Fruit fly (Drosophila melanogaster) whole organism, embryonic: Measurements from ENCODE around the gene CG33093.
A peak's percentile ranks its signal among the peaks of the same experiment; 100 is the strongest.

Source experiments
- ATbp ChIP-seq: fragments of 200-800 bp; sonication (Bioruptor generic); optimal IDR thresholded peaks from 2 replicates; lab custom pipeline; 2017; ENCODE audit warnings: missing biosample characterization, mild to moderate bottlenecking, missing genetic modification characterization, missing genetic modification reagents
- Abd-B ChIP-seq: fragments of 200-800 bp; sonication (Bioruptor generic); optimal IDR thresholded peaks from 2 replicates; lab custom pipeline; 2018; ENCODE audit warnings: missing biosample characterization, mild to moderate bottlenecking, missing genetic modification characterization, moderate library complexity
- Adf1 ChIP-seq: fragments of 200-800 bp; sonication (Bioruptor generic); IDR thresholded peaks from 2 replicates; pipeline ENCODE4 v1.3.6; 2022; ENCODE audit warnings: missing biosample characterization, missing genetic modification characterization
- BEAF-32 ChIP-seq: fragments of 200-800 bp; sonication (Bioruptor generic); optimal IDR thresholded peaks from 3 replicates; lab custom pipeline; 2017; ENCODE audit warnings: missing biosample characterization, missing genetic modification characterization, mild to moderate bottlenecking, moderate library complexity, missing genetic modification reagents
- CG10321 ChIP-seq: fragments of 200-800 bp; sonication (Bioruptor generic); IDR thresholded peaks from 2 replicates; pipeline ENCODE4 v1.3.6; 2022; ENCODE audit warnings: missing biosample characterization, missing genetic modification characterization
- CG11695 ChIP-seq: fragments of 200-800 bp; sonication (Bioruptor generic); IDR thresholded peaks from 3 replicates; pipeline ENCODE4 v1.3.6; 2022; ENCODE audit warnings: missing biosample characterization, missing genetic modification characterization
- CG12769 ChIP-seq: fragments of 200-800 bp; sonication (Bioruptor generic); optimal IDR thresholded peaks from 2 replicates; lab custom pipeline; 2019; ENCODE audit warnings: missing biosample characterization, mild to moderate bottlenecking, missing genetic modification characterization, moderate library complexity
- CG17359 ChIP-seq: fragments of 200-800 bp; sonication (Bioruptor generic); optimal IDR thresholded peaks from 3 replicates; lab custom pipeline; 2018; ENCODE audit warnings: missing biosample characterization, mild to moderate bottlenecking, missing genetic modification characterization, moderate library complexity
- CG17385 ChIP-seq: fragments of 200-800 bp; sonication (Bioruptor generic); optimal IDR thresholded peaks from 3 replicates; lab custom pipeline; 2018; ENCODE audit warnings: missing biosample characterization, mild to moderate bottlenecking, missing genetic modification characterization
- CG31365 ChIP-seq: fragments of 200-800 bp; sonication (Bioruptor generic); optimal IDR thresholded peaks from 2 replicates; lab custom pipeline; 2018; ENCODE audit warnings: missing biosample characterization, mild to moderate bottlenecking, missing genetic modification characterization
- CG43689 ChIP-seq: fragments of 200-800 bp; sonication (Bioruptor generic); IDR thresholded peaks from 2 replicates; pipeline ENCODE4 v1.3.6; 2022; ENCODE audit warnings: missing biosample characterization, missing genetic modification characterization
- CG5180 ChIP-seq: fragments of 200-800 bp; sonication (Bioruptor generic); optimal IDR thresholded peaks from 3 replicates; lab custom pipeline; 2017; ENCODE audit warnings: missing biosample characterization, missing genetic modification characterization, mild to moderate bottlenecking, moderate library complexity, missing genetic modification reagents
- CG6689 ChIP-seq: fragments of 200-800 bp; sonication (Bioruptor generic); IDR thresholded peaks from 2 replicates; pipeline ENCODE4 v1.3.6; 2022; ENCODE audit warnings: missing biosample characterization, missing genetic modification characterization
- CG6813 ChIP-seq: fragments of 200-800 bp; sonication (Bioruptor generic); optimal IDR thresholded peaks from 2 replicates; lab custom pipeline; 2017; ENCODE audit warnings: missing biosample characterization, missing genetic modification characterization, mild to moderate bottlenecking, moderate library complexity, missing genetic modification reagents
- CG7556 ChIP-seq: fragments of 200-800 bp; sonication (Bioruptor generic); optimal IDR thresholded peaks from 2 replicates; lab custom pipeline; 2017; ENCODE audit warnings: missing biosample characterization, mild to moderate bottlenecking, missing genetic modification characterization
- CG8388 ChIP-seq: fragments of 200-800 bp; sonication (Bioruptor generic); optimal IDR thresholded peaks from 2 replicates; lab custom pipeline; 2019; ENCODE audit warnings: missing biosample characterization, mild to moderate bottlenecking, missing genetic modification characterization, moderate library complexity
- CG9437 ChIP-seq: fragments of 200-800 bp; sonication (Bioruptor generic); optimal IDR thresholded peaks from 2 replicates; lab custom pipeline; 2018; ENCODE audit warnings: missing biosample characterization, mild to moderate bottlenecking, missing genetic modification characterization
- CG9727 ChIP-seq: fragments of 200-800 bp; sonication (Bioruptor generic); optimal IDR thresholded peaks from 3 replicates; lab custom pipeline; 2017; ENCODE audit warnings: missing biosample characterization, mild to moderate bottlenecking, missing genetic modification characterization
- CoRest ChIP-seq: fragments of 200-800 bp; sonication (Bioruptor generic); optimal IDR thresholded peaks from 3 replicates; lab custom pipeline; 2018; ENCODE audit warnings: missing biosample characterization, mild to moderate bottlenecking, missing genetic modification characterization, moderate library complexity
- Drgx ChIP-seq: fragments of 200-800 bp; sonication (Bioruptor generic); IDR thresholded peaks from 2 replicates; pipeline ENCODE4 v1.3.6; 2022; ENCODE audit warnings: missing biosample characterization, missing genetic modification characterization
- Eip74EF ChIP-seq, 2 experiments: fragments of 200-800 bp in 1 of 2; fragments of >200 bp in 1 of 2; sonication (Bioruptor generic) in 1 of 2; optimal IDR thresholded peaks; 2 replicates each; lab custom pipeline; 2017 to 2019; ENCODE audit warnings: missing biosample characterization in 2 of 2, missing genetic modification characterization in 2 of 2, mild to moderate bottlenecking in 1 of 2, moderate library complexity in 1 of 2
- Ets65A ChIP-seq: fragments of 200-800 bp; sonication (Bioruptor generic); peaks from one replicate; lab custom pipeline; 2016; ENCODE audit warnings: missing biosample characterization, missing genetic modification characterization
- Ets97D ChIP-seq: fragments of 200-800 bp; sonication (Bioruptor generic); optimal IDR thresholded peaks from 3 replicates; lab custom pipeline; 2016; ENCODE audit warnings: missing biosample characterization, missing genetic modification characterization
- Fer3 ChIP-seq: fragments of 200-800 bp; sonication (Bioruptor generic); optimal IDR thresholded peaks from 2 replicates; lab custom pipeline; 2018; ENCODE audit warnings: missing biosample characterization, mild to moderate bottlenecking, missing genetic modification characterization, moderate library complexity
- Hmx ChIP-seq: fragments of 200-800 bp; sonication (Bioruptor generic); optimal IDR thresholded peaks from 2 replicates; lab custom pipeline; 2016; ENCODE audit warnings: missing biosample characterization, missing genetic modification characterization
- Max ChIP-seq: fragments of 200-800 bp; sonication (Bioruptor generic); optimal IDR thresholded peaks from 2 replicates; lab custom pipeline; 2016; ENCODE audit warnings: missing biosample characterization, mild to moderate bottlenecking, missing genetic modification characterization
- Med ChIP-seq: fragments of 200-800 bp; sonication (Bioruptor generic); peaks from one replicate; lab custom pipeline; 2016; ENCODE audit warnings: missing biosample characterization, missing genetic modification characterization, mild to moderate bottlenecking, inconsistent platforms, moderate library complexity
- Nf-YA ChIP-seq: fragments of 200-800 bp; sonication (Bioruptor generic); IDR thresholded peaks from 2 replicates; pipeline ENCODE4 v1.3.6; 2022; ENCODE audit warnings: missing biosample characterization, missing genetic modification characterization
- Oli ChIP-seq: fragments of 200-800 bp; sonication (Bioruptor generic); optimal IDR thresholded peaks from 2 replicates; lab custom pipeline; 2018; ENCODE audit warnings: missing biosample characterization, mild to moderate bottlenecking, missing genetic modification characterization, moderate library complexity
- Pdp1 ChIP-seq, 2 experiments: fragments of 200-800 bp; sonication (Bioruptor generic); optimal IDR thresholded peaks; 3 replicates each; lab custom pipeline; 2016; ENCODE audit warnings: missing biosample characterization in 2 of 2, missing genetic modification characterization in 2 of 2, mild to moderate bottlenecking in 1 of 2, moderate library complexity in 1 of 2
- Rfx ChIP-seq: fragments of 200-800 bp; sonication (Bioruptor generic); IDR thresholded peaks from 2 replicates; pipeline ENCODE4 v1.3.6; 2022; ENCODE audit warnings: missing biosample characterization, missing genetic modification characterization
- Usf ChIP-seq: fragments of 200-800 bp; sonication (Bioruptor generic); optimal IDR thresholded peaks from 2 replicates; lab custom pipeline; 2017; ENCODE audit warnings: missing genotype, missing biosample characterization, missing genetic modification characterization
- bbx ChIP-seq: fragments of 200-800 bp; sonication (Bioruptor generic); IDR thresholded peaks from 2 replicates; pipeline ENCODE4 v1.3.6; 2022; ENCODE audit warnings: missing biosample characterization, missing genetic modification characterization; ENCODE audit not compliant: partially characterized antibody
- chm ChIP-seq: fragments of 200-800 bp; sonication (Bioruptor generic); IDR thresholded peaks from 2 replicates; pipeline ENCODE4 v1.3.6; 2022; ENCODE audit warnings: missing biosample characterization, missing genetic modification characterization
- ci ChIP-seq: fragments of 200-800 bp; sonication (Bioruptor generic); IDR thresholded peaks from 3 replicates; pipeline ENCODE4 v1.3.6; 2022; ENCODE audit warnings: missing biosample characterization, missing genetic modification characterization
- dan ChIP-seq: fragments of 200-800 bp; sonication (Bioruptor generic); IDR thresholded peaks from 2 replicates; pipeline ENCODE4 v1.3.6; 2022; ENCODE audit warnings: missing biosample characterization, missing genetic modification characterization
- danr ChIP-seq: fragments of 200-800 bp; sonication (Bioruptor generic); IDR thresholded peaks from 2 replicates; pipeline ENCODE4 v1.3.6; 2022; ENCODE audit warnings: missing biosample characterization, missing genetic modification characterization
- eve ChIP-seq, 2 experiments: fragments of >200 bp; optimal IDR thresholded peaks; 2 replicates each; lab custom pipeline; 2017; ENCODE audit warnings: missing biosample characterization in 2 of 2, missing genetic modification characterization in 2 of 2
- fru ChIP-seq: fragments of >200 bp; optimal IDR thresholded peaks from 2 replicates; lab custom pipeline; 2017
- gcm ChIP-seq: fragments of 200-800 bp; sonication (Bioruptor generic); optimal IDR thresholded peaks from 2 replicates; lab custom pipeline; 2019; ENCODE audit warnings: missing biosample characterization, mild to moderate bottlenecking, missing genetic modification characterization, moderate library complexity
- gem ChIP-seq: fragments of 200-800 bp; sonication (Bioruptor generic); optimal IDR thresholded peaks from 2 replicates; lab custom pipeline; 2019; ENCODE audit warnings: missing biosample characterization, mild to moderate bottlenecking, missing genetic modification characterization, moderate library complexity
- grau ChIP-seq: fragments of 200-800 bp; optimal IDR thresholded peaks from 3 replicates; lab custom pipeline; 2019; ENCODE audit warnings: missing biosample characterization, mild to moderate bottlenecking, missing genetic modification characterization, moderate library complexity
- kah ChIP-seq: fragments of 200-800 bp; sonication (Bioruptor generic); optimal IDR thresholded peaks from 2 replicates; lab custom pipeline; 2018; ENCODE audit warnings: missing biosample characterization, mild to moderate bottlenecking, missing genetic modification characterization
- pzg ChIP-seq: fragments of 200-800 bp; sonication (Bioruptor generic); optimal IDR thresholded peaks from 3 replicates; lab custom pipeline; 2018; ENCODE audit warnings: missing biosample characterization, mild to moderate bottlenecking, missing genetic modification characterization, moderate library complexity
- run ChIP-seq: fragments of 200-800 bp; sonication (Bioruptor generic); optimal IDR thresholded peaks from 3 replicates; lab custom pipeline; 2018; ENCODE audit warnings: missing biosample characterization, mild to moderate bottlenecking, missing genetic modification characterization
- sug ChIP-seq: fragments of 200-800 bp; optimal IDR thresholded peaks from 2 replicates; lab custom pipeline; 2019; ENCODE audit warnings: missing biosample characterization, mild to moderate bottlenecking, missing genetic modification characterization, moderate library complexity
- vvl ChIP-seq: fragments of 200-800 bp; sonication (Bioruptor generic); IDR thresholded peaks from 2 replicates; pipeline ENCODE4 v1.3.6; 2022; ENCODE audit warnings: missing biosample characterization, missing genetic modification characterization

Gene CG33093

DNA sequence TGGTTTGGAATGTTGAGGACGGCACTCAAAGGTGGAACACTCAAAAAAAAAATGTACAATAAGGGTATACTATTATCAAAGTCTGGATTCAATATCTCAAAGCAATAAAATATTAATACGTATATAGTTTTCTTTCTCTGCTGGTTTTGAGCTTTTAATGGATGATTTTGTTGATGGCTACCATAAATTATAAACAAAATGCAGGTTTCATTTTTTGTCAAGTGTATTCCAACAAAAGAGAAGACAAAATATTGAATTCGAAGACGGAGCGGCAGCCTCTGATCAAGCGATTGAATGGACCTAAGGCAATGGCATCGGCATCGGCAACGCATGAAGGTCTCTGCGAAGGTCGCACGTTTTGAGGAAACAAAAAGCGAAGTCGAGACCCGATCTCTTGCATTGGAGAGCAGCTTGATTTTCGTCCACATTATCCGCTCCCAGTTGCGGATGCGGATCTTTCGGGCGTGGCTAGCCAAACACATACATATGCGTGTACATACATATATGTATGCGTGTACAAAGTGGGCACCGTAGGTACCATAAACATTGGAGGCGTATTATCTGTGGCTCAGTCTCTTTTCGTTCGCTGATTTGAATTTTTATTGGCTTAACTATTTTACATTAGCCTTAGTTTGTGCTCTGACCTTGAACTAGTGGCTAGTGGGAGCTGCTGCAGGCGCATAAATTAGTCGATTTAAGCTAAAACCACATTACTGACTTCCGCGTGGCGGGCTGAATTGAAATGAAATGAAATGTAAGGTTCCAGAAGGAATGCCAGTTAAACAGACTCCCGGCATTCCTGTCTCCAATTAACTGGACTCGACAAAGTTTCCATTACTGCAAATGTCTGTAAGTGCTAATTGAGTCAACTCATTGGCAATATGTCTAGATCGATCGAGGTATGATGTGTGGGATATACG lies 5.0 kb upstream of the CG33093 start (continued):
- TF ChIP-seq eve (GFP tag; optimal IDR thresholded peaks at IDR 0.05; lab: Kevin White, UChicago), result no peak
- 0 out of 2 replicates have a peak, but pooled peaks have one; percentile 13 for TF ChIP-seq Drgx (GFP tag; lab: Robert Waterston, UW)
- TF ChIP-seq Rfx (GFP tag; lab: Robert Waterston, UW), result peak; percentile 46; the same call in 1 of the 2 replicates
- TF ChIP-seq Usf (GFP tag; lab: Kevin White, UChicago), result no peak
- TF ChIP-seq ATbp, result peak; percentile 27
- peak; percentile 62; the same call in 1 of the 3 replicates for TF ChIP-seq ci
- TF ChIP-seq Ets65A (GFP tag; lab: Kevin White, UChicago), result no peak
- TF ChIP-seq CG5180 (GFP tag; lab: Kevin White, UChicago), result peak; percentile 27
- no peak for TF ChIP-seq sug
- TF ChIP-seq danr (GFP tag; lab: Robert Waterston, UW), result 0 out of 2 replicates have a peak, but pooled peaks have one; percentile 12
- TF ChIP-seq Eip74EF (GFP tag; optimal IDR thresholded peaks at IDR 0.05; lab: Kevin White, UChicago), result peak in 1 of 2 experiments; percentile 56
- no peak for TF ChIP-seq Max (GFP tag; lab: Kevin White, UChicago)
- no peak for TF ChIP-seq Ets97D
- no peak for TF ChIP-seq Adf1 (GFP tag; lab: Robert Waterston, UW)
- TF ChIP-seq Hmx, result no peak
- no peak for TF ChIP-seq kah (GFP tag; lab: Kevin White, UChicago)
- peak; percentile 22 for TF ChIP-seq gcm (GFP tag; lab: Kevin White, UChicago)
- peak; percentile 27 for TF ChIP-seq CG6813
- TF ChIP-seq bbx (GFP tag; lab: Robert Waterston, UW), result no peak
- TF ChIP-seq CG11695, result 0 out of 3 replicates have a peak, but pooled peaks have one; percentile 45
- no peak for TF ChIP-seq dan (GFP tag; lab: Robert Waterston, UW)
- TF ChIP-seq vvl (GFP tag; lab: Robert Waterston, UW), result peak; percentile 64
- TF ChIP-seq Nf-YA (GFP tag; lab: Robert Waterston, UW), result 0 out of 2 replicates have a peak, but pooled peaks have one; percentile 20
- TF ChIP-seq Pdp1 (GFP tag; optimal IDR thresholded peaks at IDR 0.05; lab: Kevin White, UChicago), result peak in 1 of 2 experiments; percentile 1
- no peak for TF ChIP-seq CG10321 (GFP tag; lab: Robert Waterston, UW)
- TF ChIP-seq grau, result peak; percentile 54
- TF ChIP-seq chm (GFP tag; lab: Robert Waterston, UW), result 0 out of 2 replicates have a peak, but pooled peaks have one; percentile 6
- peak; percentile 55 for TF ChIP-seq Oli
- TF ChIP-seq CG17385 (GFP tag; lab: Kevin White, UChicago), result peak; percentile 42
- TF ChIP-seq pzg (GFP tag; lab: Kevin White, UChicago), result no peak
- no peak for TF ChIP-seq BEAF-32
- peak; percentile 59 for TF ChIP-seq CG17359 (tag; lab: Kevin White, UChicago)
- peak; percentile 51 for TF ChIP-seq CoRest
- peak; percentile 28 for TF ChIP-seq CG8388 (GFP tag; lab: Kevin White, UChicago)
- TF ChIP-seq fru (lab: Kevin White, UChicago), result no peak
- peak; percentile 82 for TF ChIP-seq Med (GFP tag; lab: Kevin White, UChicago)
- TF ChIP-seq CG9437 (GFP tag; lab: Kevin White, UChicago), result peak; percentile 11
- TF ChIP-seq CG7556 (GFP tag; lab: Kevin White, UChicago), result peak; percentile 39
- peak; percentile 24 for TF ChIP-seq CG9727 (GFP tag; lab: Kevin White, UChicago)
- peak; percentile 57 for TF ChIP-seq CG12769 (tag; lab: Kevin White, UChicago)
- peak; percentile 17 for TF ChIP-seq Abd-B (GFP tag; lab: Kevin White, UChicago)
- 0 out of 2 replicates have a peak, but pooled peaks have one; percentile 22 for TF ChIP-seq CG43689 (GFP tag; lab: Robert Waterston, UW)
- TF ChIP-seq run (tag; lab: Kevin White, UChicago), result peak; percentile 23
- TF ChIP-seq CG6689, result peak; percentile 67
- TF ChIP-seq Fer3 (tag; lab: Kevin White, UChicago), result peak; percentile 37
- TF ChIP-seq CG31365, result no peak
- TF ChIP-seq gem (tag; lab: Kevin White, UChicago), result peak; percentile 74
